Fruit fly (Drosophila melanogaster): ENCODE measurements around the gene CG32365.

DNA sequence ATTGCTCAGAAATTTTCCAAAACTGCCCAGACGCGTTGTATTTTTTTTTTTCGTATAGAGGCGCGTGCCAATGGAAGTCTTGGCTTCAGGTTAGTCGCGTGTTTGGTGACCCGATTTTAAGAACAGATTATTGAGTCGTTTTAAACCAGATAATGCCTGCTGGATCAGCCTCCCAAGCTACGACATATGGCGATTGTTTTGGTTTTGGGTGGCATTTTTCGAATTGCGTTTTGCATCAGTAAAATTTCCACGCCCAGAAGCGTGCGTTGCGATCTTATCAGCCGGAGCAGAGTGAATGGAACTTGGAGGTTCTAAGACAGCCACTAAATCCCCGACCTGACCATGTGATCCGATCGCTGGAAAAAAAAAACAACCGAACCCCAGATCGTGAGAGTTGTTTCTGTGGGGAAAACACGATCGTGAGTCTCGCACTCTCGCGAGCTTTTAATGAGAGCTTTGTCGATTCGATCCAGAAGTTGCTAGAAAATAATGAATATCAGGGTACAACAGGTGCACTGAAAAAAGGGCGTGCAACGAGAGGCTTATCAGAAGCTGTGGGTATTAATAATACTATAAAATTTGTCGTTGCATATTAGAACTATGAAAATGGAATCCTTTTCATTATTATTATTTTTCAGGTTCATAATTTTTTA is 3.6 kb upstream of the CG32365 start:
- TF ChIP-seq H15 (GFP tag; IDR thresholded peaks at IDR 0.05) (no peak), hbn (GFP tag; IDR thresholded peaks at IDR 0.05; ENCODE audit: partially characterized antibody) (no peak), cg (GFP tag; optimal IDR thresholded peaks at IDR 0.05) (no peak), CG18011 (GFP tag; optimal IDR thresholded peaks at IDR 0.05) (no peak), CG30403 (GFP tag; optimal IDR thresholded peaks at IDR 0.05) (no peak), CG18619 (GFP tag; optimal IDR thresholded peaks at IDR 0.05) (no peak), CTCF (GFP tag; optimal IDR thresholded peaks at IDR 0.05) (no peak)

Data from whole organism, embryonic.